Fruit fly (Drosophila melanogaster) whole organism, embryonic: ENCODE data around the gene Arp2.

Experiments
- Antp ChIP-seq: fragments of 200-800 bp; sonication (Bioruptor generic); optimal IDR thresholded peaks from 3 replicates; lab custom pipeline; 2016; ENCODE audit warnings: missing biosample characterization, missing genetic modification characterization
- CG11723 ChIP-seq: fragments of 200-800 bp; sonication (Bioruptor generic); optimal IDR thresholded peaks from 2 replicates; lab custom pipeline; 2017; ENCODE audit warnings: missing biosample characterization, mild to moderate bottlenecking, missing genetic modification characterization
- CG3163 ChIP-seq: fragments of 200-800 bp; sonication (Bioruptor generic); optimal IDR thresholded peaks from 3 replicates; lab custom pipeline; 2016; ENCODE audit warnings: missing biosample characterization, missing genetic modification characterization
- CG34376 ChIP-seq: fragments of 200-800 bp; sonication (Bioruptor generic); optimal IDR thresholded peaks from 2 replicates; lab custom pipeline; 2018; ENCODE audit warnings: missing biosample characterization, mild to moderate bottlenecking, missing genetic modification characterization
- CG9876 ChIP-seq: fragments of 200-800 bp; sonication (Bioruptor generic); optimal IDR thresholded peaks from 2 replicates; lab custom pipeline; 2016; ENCODE audit warnings: missing biosample characterization, missing genetic modification characterization
- danr ChIP-seq: fragments of 200-800 bp; sonication (Bioruptor generic); IDR thresholded peaks from 2 replicates; pipeline ENCODE4 v1.3.6; 2022; ENCODE audit warnings: missing biosample characterization, missing genetic modification characterization
- repo ChIP-seq: fragments of 200-800 bp; sonication (Bioruptor generic); optimal IDR thresholded peaks from 2 replicates; lab custom pipeline; 2016; ENCODE audit warnings: missing biosample characterization, missing genetic modification characterization

DNA sequence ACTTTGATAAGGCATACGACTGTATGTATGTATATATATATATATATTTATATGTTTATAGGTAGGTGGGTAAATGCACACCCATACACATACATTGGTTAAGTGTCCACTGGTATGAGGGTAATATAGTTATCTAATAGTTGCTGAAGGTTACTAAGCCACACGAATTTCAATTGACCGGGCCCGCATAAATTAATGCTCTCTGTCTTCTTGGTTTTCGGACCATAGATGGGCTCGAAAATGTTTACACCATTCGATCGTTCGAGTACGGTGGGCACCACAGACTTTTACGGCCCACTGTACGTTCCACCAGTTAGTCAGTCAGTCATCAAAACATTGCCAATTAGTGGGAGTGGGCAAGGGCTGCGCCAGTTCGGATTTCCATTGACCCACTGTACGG, 41.6 kb upstream of the Arp2 start:
- TF ChIP-seq CG9876 (GFP tag; lab: Kevin White, UChicago) (no peak), repo (GFP tag; lab: Kevin White, UChicago) (no peak), CG3163 (GFP tag; lab: Kevin White, UChicago) (no peak), danr (GFP tag; lab: Robert Waterston, UW) (no peak), CG11723 (GFP tag; lab: Kevin White, UChicago) (no peak), CG34376 (GFP tag; lab: Kevin White, UChicago) (no peak), Antp (no peak)
